Fruit fly (Drosophila melanogaster): ENCODE data around the gene Eip75B.

- TF ChIP-seq GATAd (GFP tag; optimal IDR thresholded peaks at IDR 0.05) (no peak), br (GFP tag; optimal IDR thresholded peaks at IDR 0.05) (no peak), CrebA (GFP tag; optimal IDR thresholded peaks at IDR 0.05; ENCODE audit: borderline replicate concordance) (no peak), usp (GFP tag; optimal IDR thresholded peaks at IDR 0.05) (no peak)
Observed at dm6 chr3L:18002150-18002549, 62.3 kb downstream of the Eip75B start.
